Worm (Caenorhabditis elegans): ENCODE data around the gene srw-21.

- TF ChIP-seq hpl-2 (GFP tag; optimal IDR thresholded peaks at IDR 0.05), result no peak
- no peak for TF ChIP-seq nhr-237 (tag; optimal IDR thresholded peaks at IDR 0.05)
- no peak for TF ChIP-seq zag-1 (tag; optimal IDR thresholded peaks at IDR 0.05)
- TF ChIP-seq hlh-17 (GFP tag; optimal IDR thresholded peaks at IDR 0.05; ENCODE audit: borderline replicate concordance), result no peak
- TF ChIP-seq skn-1 (tag; optimal IDR thresholded peaks at IDR 0.05), result no peak
- no peak for TF ChIP-seq grh-1 (GFP tag; IDR thresholded peaks at IDR 0.05)
- no peak for TF ChIP-seq tbx-2 (tag; optimal IDR thresholded peaks at IDR 0.05)
- no peak for TF ChIP-seq snpc-4 (tag; optimal IDR thresholded peaks at IDR 0.05)
- no peak for TF ChIP-seq nhr-19 (GFP tag; conservative IDR thresholded peaks at IDR 0.05)
- TF ChIP-seq nhr-77 (tag; optimal IDR thresholded peaks at IDR 0.05), result no peak
- no peak for TF ChIP-seq sptf-1 (tag; optimal IDR thresholded peaks at IDR 0.05)
- no peak for TF ChIP-seq nhr-11 (tag; optimal IDR thresholded peaks at IDR 0.05)
- no peak for TF ChIP-seq egl-27 (tag; optimal IDR thresholded peaks at IDR 0.05)
Measured at ce11 chrV:15480505-15481075, 7.3 kb upstream of the srw-21 start.

Data from whole organism, L1 larva.